Fruit fly (Drosophila melanogaster): ENCODE results near the gene CG32816.
A peak's percentile ranks its signal among the peaks of the same experiment; 100 is the strongest.

The CG32816 gene

dm6 chrX:350266-350665 is 120.3 kb downstream of the CG32816 start, which contains the start of gene CG43181:
Gene CG43181 (plus strand): TSS chrX:350566.
- no peak for TF ChIP-seq gl (tag; optimal IDR thresholded peaks at IDR 0.05)
- no peak for TF ChIP-seq CG4496 (GFP tag; IDR thresholded peaks at IDR 0.05)
- TF ChIP-seq fd96Ca (GFP tag; IDR thresholded peaks at IDR 0.05): no peak
- no peak for TF ChIP-seq CG15710 (tag; optimal IDR thresholded peaks at IDR 0.05)
- TF ChIP-seq CG32121 (GFP tag; IDR thresholded peaks at IDR 0.05): no peak
- TF ChIP-seq CG9948 (tag; optimal IDR thresholded peaks at IDR 0.05): no peak
- TF ChIP-seq CG34367 (tag; optimal IDR thresholded peaks at IDR 0.05): no peak
- no peak for TF ChIP-seq Pif1A (GFP tag; optimal IDR thresholded peaks at IDR 0.05)
- TF ChIP-seq D1 (tag; optimal IDR thresholded peaks at IDR 0.05): no peak
- TF ChIP-seq Snoo (tag; optimal IDR thresholded peaks at IDR 0.05): no peak
- no peak for TF ChIP-seq CG13204 (GFP tag; optimal IDR thresholded peaks at IDR 0.05)
- no peak for TF ChIP-seq Pif1B (GFP tag; optimal IDR thresholded peaks at IDR 0.05)
- TF ChIP-seq CG17806 (tag; optimal IDR thresholded peaks at IDR 0.05): no peak

dm6 chrX:345246-345645 is 125.3 kb downstream of the CG32816 start:
- TF ChIP-seq rn (GFP tag; IDR thresholded peaks at IDR 0.05): peak; percentile 53; the same call in 1 of the 2 replicates
- peak; percentile 84 for TF ChIP-seq CG9948 (tag; optimal IDR thresholded peaks at IDR 0.05)
- TF ChIP-seq fd96Ca (GFP tag; IDR thresholded peaks at IDR 0.05): peak; percentile 61; the same call in 2 of the 3 replicates
- peak; percentile 92 for TF ChIP-seq CG8301 (tag; optimal IDR thresholded peaks at IDR 0.05)
- TF ChIP-seq CG15710 (tag; optimal IDR thresholded peaks at IDR 0.05): peak; percentile 88
- peak; percentile 85 for TF ChIP-seq CG17806 (tag; optimal IDR thresholded peaks at IDR 0.05)
- TF ChIP-seq Snoo (tag; optimal IDR thresholded peaks at IDR 0.05): peak; percentile 31
- peak; percentile 87 for TF ChIP-seq CG8159 (tag; optimal IDR thresholded peaks at IDR 0.05)
- TF ChIP-seq D1 (tag; optimal IDR thresholded peaks at IDR 0.05): peak; percentile 75
- TF ChIP-seq CG4496 (GFP tag; IDR thresholded peaks at IDR 0.05): peak; percentile 95
- peak; percentile 63 for TF ChIP-seq EcR (GFP tag; optimal IDR thresholded peaks at IDR 0.05)
- TF ChIP-seq Ets98B (GFP tag; IDR thresholded peaks at IDR 0.05): peak; percentile 92
- TF ChIP-seq CG34367 (tag; optimal IDR thresholded peaks at IDR 0.05): peak; percentile 80
- peak; percentile 74 for TF ChIP-seq gl (tag; optimal IDR thresholded peaks at IDR 0.05)
- TF ChIP-seq Pif1B (GFP tag; optimal IDR thresholded peaks at IDR 0.05): peak; percentile 78
- TF ChIP-seq CG12605 (GFP tag; IDR thresholded peaks at IDR 0.05): peak; percentile 84
- peak; percentile 42; the same call in 1 of the 2 replicates for TF ChIP-seq CG10348 (GFP tag; IDR thresholded peaks at IDR 0.05)
- TF ChIP-seq CG14655 (GFP tag; optimal IDR thresholded peaks at IDR 0.05): peak; percentile 93
- peak; percentile 82 for TF ChIP-seq Pif1A (GFP tag; optimal IDR thresholded peaks at IDR 0.05)
- TF ChIP-seq CG13204 (GFP tag; optimal IDR thresholded peaks at IDR 0.05): peak; percentile 53
- TF ChIP-seq CG32121 (GFP tag; IDR thresholded peaks at IDR 0.05): peak; percentile 88

DNA sequence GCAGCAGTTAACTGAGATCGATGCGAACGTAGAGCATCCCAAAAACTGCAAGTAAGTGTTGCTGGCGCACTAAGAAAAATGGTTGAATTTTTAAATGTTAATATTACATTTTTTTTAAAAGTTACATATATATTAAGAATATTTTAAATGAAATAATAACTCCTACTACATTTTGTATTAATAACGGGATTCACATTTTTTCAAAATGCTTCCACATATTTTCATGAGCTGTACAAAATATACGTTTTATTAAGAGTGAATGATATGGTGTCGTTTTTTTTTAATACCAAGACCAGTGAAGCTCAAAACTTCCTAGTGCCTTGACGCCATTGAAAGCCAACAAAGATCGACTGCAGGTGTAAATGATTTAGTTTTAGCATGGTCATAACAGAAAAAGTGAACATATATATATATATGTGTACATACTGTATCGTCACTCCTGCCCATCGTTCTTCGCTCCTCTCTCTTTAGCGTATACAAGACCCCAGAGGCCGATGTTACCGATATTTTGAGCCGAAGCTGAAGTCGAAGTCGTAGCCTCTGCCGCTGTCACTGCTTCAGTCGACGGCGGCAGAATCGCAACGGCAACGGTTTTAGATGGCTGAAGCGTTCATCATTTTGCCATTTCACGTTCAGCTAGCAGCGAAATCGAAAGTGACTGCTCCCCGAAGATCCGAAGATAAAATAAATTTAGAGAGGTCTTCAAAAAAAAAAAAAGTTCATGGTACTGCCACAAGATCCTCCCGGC is 127.9 kb downstream of the CG32816 start:
- TF ChIP-seq D1 (tag; optimal IDR thresholded peaks at IDR 0.05): peak; percentile 48
- TF ChIP-seq CG17806 (tag; optimal IDR thresholded peaks at IDR 0.05): peak; percentile 74
- peak; percentile 34 for TF ChIP-seq EcR (GFP tag; optimal IDR thresholded peaks at IDR 0.05)
- peak; percentile 54 for TF ChIP-seq Pif1B (GFP tag; optimal IDR thresholded peaks at IDR 0.05)
- TF ChIP-seq CG14655 (GFP tag; optimal IDR thresholded peaks at IDR 0.05): peak; percentile 48
- no peak; the same call in 1 of the 2 replicates for TF ChIP-seq Ets98B (GFP tag; IDR thresholded peaks at IDR 0.05)
- peak; percentile 70 for TF ChIP-seq CG15710 (tag; optimal IDR thresholded peaks at IDR 0.05)
- peak; percentile 6 for TF ChIP-seq Snoo (tag; optimal IDR thresholded peaks at IDR 0.05)
- peak; percentile 63 for TF ChIP-seq CG9948 (tag; optimal IDR thresholded peaks at IDR 0.05)
- TF ChIP-seq CG10348 (GFP tag; IDR thresholded peaks at IDR 0.05): no peak
- TF ChIP-seq CG8159 (tag; optimal IDR thresholded peaks at IDR 0.05): peak; percentile 83
- no peak for TF ChIP-seq rn (GFP tag; IDR thresholded peaks at IDR 0.05)
- peak; percentile 31 for TF ChIP-seq Pif1A (GFP tag; optimal IDR thresholded peaks at IDR 0.05)
- TF ChIP-seq CG34367 (tag; optimal IDR thresholded peaks at IDR 0.05): peak; percentile 54
- TF ChIP-seq CG8301 (tag; optimal IDR thresholded peaks at IDR 0.05): peak; percentile 33
- TF ChIP-seq CG4496 (GFP tag; IDR thresholded peaks at IDR 0.05): 0 out of 3 replicates have a peak, but pooled peaks have one; percentile 19
- TF ChIP-seq CG13204 (GFP tag; optimal IDR thresholded peaks at IDR 0.05): no peak
- peak; percentile 52 for TF ChIP-seq CG32121 (GFP tag; IDR thresholded peaks at IDR 0.05)
- TF ChIP-seq CG12605 (GFP tag; IDR thresholded peaks at IDR 0.05): 0 out of 2 replicates have a peak, but pooled peaks have one; percentile 8
- no peak for TF ChIP-seq fd96Ca (GFP tag; IDR thresholded peaks at IDR 0.05)
- no peak for TF ChIP-seq gl (tag; optimal IDR thresholded peaks at IDR 0.05)

- TF ChIP-seq CG34367 (tag; optimal IDR thresholded peaks at IDR 0.05) (no peak), CG14655 (GFP tag; optimal IDR thresholded peaks at IDR 0.05) (no peak), D1 (tag; optimal IDR thresholded peaks at IDR 0.05) (no peak), CG15710 (tag; optimal IDR thresholded peaks at IDR 0.05) (no peak), CG32121 (GFP tag; IDR thresholded peaks at IDR 0.05) (0 out of 2 replicates have a peak, but pooled peaks have one; percentile 17), CG8159 (tag; optimal IDR thresholded peaks at IDR 0.05) (peak; percentile 47), CG9948 (tag; optimal IDR thresholded peaks at IDR 0.05) (no peak), CG17806 (tag; optimal IDR thresholded peaks at IDR 0.05) (no peak), CG13204 (GFP tag; optimal IDR thresholded peaks at IDR 0.05) (no peak), CG12605 (GFP tag; IDR thresholded peaks at IDR 0.05) (no peak), gl (tag; optimal IDR thresholded peaks at IDR 0.05) (no peak), Ets98B (GFP tag; IDR thresholded peaks at IDR 0.05) (peak; percentile 14; the same call in 1 of the 2 replicates), EcR (GFP tag; optimal IDR thresholded peaks at IDR 0.05) (no peak), CG4496 (GFP tag; IDR thresholded peaks at IDR 0.05) (peak; percentile 25; the same call in 1 of the 3 replicates), Snoo (tag; optimal IDR thresholded peaks at IDR 0.05) (no peak), fd96Ca (GFP tag; IDR thresholded peaks at IDR 0.05) (no peak), CG8301 (tag; optimal IDR thresholded peaks at IDR 0.05) (no peak), Pif1A (GFP tag; optimal IDR thresholded peaks at IDR 0.05) (peak; percentile 16), rn (GFP tag; IDR thresholded peaks at IDR 0.05) (no peak), CG10348 (GFP tag; IDR thresholded peaks at IDR 0.05) (no peak), Pif1B (GFP tag; optimal IDR thresholded peaks at IDR 0.05) (no peak)
These were observed 129.7 kb downstream of the CG32816 start for dm6 chrX:340809-341208.

All from whole organism, pupa.